Worm (Caenorhabditis elegans) whole organism, young adult: Measurements from ENCODE around the gene lgc-31.

Experiments
- B0019.2 ChIP-seq: fragments of 200-800 bp; sonication (Bioruptor generic); conservative IDR thresholded peaks from 2 replicates; pipeline ENCODE4 v1.3.6; 2022; ENCODE audit warnings: missing genetic modification reagents, missing genetic modification characterization, missing compliant biosample characterization
- C06A6.2 ChIP-seq: fragments of 200-800 bp; sonication (Bioruptor generic); conservative IDR thresholded peaks from 2 replicates; pipeline ENCODE4 v1.3.6; 2022; ENCODE audit warnings: missing genetic modification characterization, missing compliant biosample characterization
- C17E4.6 ChIP-seq: fragments of 200-800 bp; sonication (Bioruptor generic); IDR thresholded peaks from 2 replicates; pipeline ENCODE4 v1.3.6; 2022; ENCODE audit warnings: missing genetic modification reagents, missing genetic modification characterization, missing compliant biosample characterization
- D2030.7 ChIP-seq: fragments of 200-800 bp; sonication (Bioruptor generic); IDR thresholded peaks from 2 replicates; pipeline ENCODE4 v1.3.6; 2022; ENCODE audit warnings: missing genetic modification reagents, missing genetic modification characterization, missing compliant biosample characterization
- F49E8.2 ChIP-seq: sonication (generic microtip); optimal IDR thresholded peaks from 3 replicates; lab custom pipeline; 2017; ENCODE audit warnings: missing genetic modification characterization, mild to moderate bottlenecking, missing compliant biosample characterization, antibody characterized with exemption, moderate library complexity; ENCODE audit not compliant: insufficient read depth
- F52B5.7 ChIP-seq: sonication (generic microtip); optimal IDR thresholded peaks from 2 replicates; lab custom pipeline; 2016; ENCODE audit warnings: mild to moderate bottlenecking, missing genetic modification characterization, missing compliant biosample characterization
- Y56A3A.18 ChIP-seq: fragments of 200-800 bp; sonication (Bioruptor generic); IDR thresholded peaks from 2 replicates; pipeline ENCODE4 v1.3.6; 2022; ENCODE audit warnings: missing genetic modification reagents, missing genetic modification characterization, missing compliant biosample characterization
- athp-1 ChIP-seq: sonication (generic microtip); optimal IDR thresholded peaks from 2 replicates; lab custom pipeline; 2017; ENCODE audit warnings: mild to moderate bottlenecking, missing genetic modification characterization, missing compliant biosample characterization
- hlh-26 ChIP-seq: fragments of 200-800 bp; sonication (Bioruptor generic); conservative IDR thresholded peaks from 2 replicates; pipeline ENCODE4 v1.3.6; 2022; ENCODE audit warnings: missing genetic modification reagents, missing genetic modification characterization, missing compliant biosample characterization
- lin-35 ChIP-seq, 3 experiments: fragments of 150-350 bp in 2 of 3; sonication (generic microtip) in 1 of 3; optimal IDR thresholded peaks; 2 replicates each; lab custom pipeline; 2014 to 2018; ENCODE audit warnings: missing biosample characterization in 3 of 3, missing genetic modification characterization in 3 of 3, missing genetic modification reagents in 3 of 3
- rpc-1 ChIP-seq, 2 experiments: fragments of 150-350 bp in 1 of 2; sonication (generic microtip) in 1 of 2; optimal IDR thresholded peaks; 2 replicates each; lab custom pipeline; 2014 to 2018; ENCODE audit warnings: missing biosample characterization in 1 of 2, missing genetic modification characterization in 1 of 2, missing genetic modification reagents in 1 of 2, missing genotype in 1 of 2
- snpc-4 ChIP-seq, 5 experiments: fragments of 150-350 bp in 1 of 5; sonication (generic microtip) in 4 of 5; optimal IDR thresholded peaks; 2 replicates each; lab custom pipeline; 2014 to 2018; ENCODE audit warnings: missing genetic modification characterization in 5 of 5, missing biosample characterization in 3 of 5, antibody characterized with exemption in 2 of 5, mild to moderate bottlenecking in 2 of 5, missing compliant biosample characterization in 2 of 5, missing genotype in 2 of 5, moderate library complexity in 2 of 5, missing genetic modification reagents in 1 of 5
- unc-62 ChIP-seq: fragments of 150-350 bp; optimal IDR thresholded peaks from 2 replicates; lab custom pipeline; 2014; ENCODE audit warnings: missing biosample characterization, missing genetic modification reagents, missing genetic modification characterization

DNA sequence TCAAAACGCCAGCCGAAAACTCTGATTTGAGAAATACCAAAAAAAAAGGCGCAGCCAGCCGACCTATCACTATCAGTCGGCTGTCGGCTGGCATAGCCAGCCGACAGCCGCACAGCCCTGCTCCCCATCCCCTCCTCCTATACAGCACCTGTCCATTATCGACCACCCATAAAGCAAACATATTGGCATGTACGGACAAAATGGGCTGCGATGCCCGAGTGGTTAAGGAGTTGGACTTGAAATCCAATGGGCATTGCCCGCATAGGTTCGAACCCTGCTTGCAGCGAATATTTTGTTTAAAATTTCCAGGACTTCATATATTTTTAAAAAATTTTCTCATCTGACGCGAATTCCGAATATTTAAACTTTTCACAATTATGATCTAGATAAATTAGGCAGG is 28.6 kb upstream of the lgc-31 start:
- no peak for TF ChIP-seq lin-35 (GFP tag; optimal IDR thresholded peaks at IDR 0.05; lab: Kevin White, UChicago)
- TF ChIP-seq F52B5.7 (tag; lab: Kevin White, UChicago), result no peak
- no peak for TF ChIP-seq Y56A3A.18 (GFP tag; lab: Robert Waterston, UW)
- no peak for TF ChIP-seq hlh-26 (GFP tag; lab: Robert Waterston, UW)
- no peak for TF ChIP-seq F49E8.2 (tag; lab: Kevin White, UChicago)
- TF ChIP-seq C06A6.2 (GFP tag; lab: Robert Waterston, UW), result no peak
- TF ChIP-seq unc-62 (GFP tag; lab: Kevin White, UChicago), result no peak
- no peak for TF ChIP-seq B0019.2
- TF ChIP-seq snpc-4 (GFP tag; optimal IDR thresholded peaks at IDR 0.05; lab: Kevin White, UChicago), result no peak
- no peak for TF ChIP-seq snpc-4 (tag; optimal IDR thresholded peaks at IDR 0.05; lab: Kevin White, UChicago)
- peak; percentile 26 for TF ChIP-seq rpc-1 (optimal IDR thresholded peaks at IDR 0.05; lab: Kevin White, UChicago)
- peak; percentile 52 for TF ChIP-seq rpc-1 (tag; optimal IDR thresholded peaks at IDR 0.05; lab: Kevin White, UChicago)
- TF ChIP-seq athp-1, result no peak
- TF ChIP-seq D2030.7 (GFP tag; lab: Robert Waterston, UW), result no peak
- TF ChIP-seq C17E4.6 (GFP tag; lab: Robert Waterston, UW), result no peak
